Worm (Caenorhabditis elegans): ENCODE results near the gene ymel-1.

ymel-1 gene

ce11 chrIII:10415822-10416221 is at the start of gene ymel-1:
TSS of gene ymel-1 (plus strand) at chrIII:10416139.
- peak; percentile 49 for TF ChIP-seq ama-1 (optimal IDR thresholded peaks at IDR 0.05)
- TF ChIP-seq ahr-1 (tag; optimal IDR thresholded peaks at IDR 0.05): no peak
- TF ChIP-seq nhr-232 (tag; optimal IDR thresholded peaks at IDR 0.05): no peak
- TF ChIP-seq elt-2 (tag; optimal IDR thresholded peaks at IDR 0.05): peak; percentile 34
- TF ChIP-seq ceh-19 (GFP tag; optimal IDR thresholded peaks at IDR 0.05): no peak

ce11 chrIII:10367355-10367909 is 48.5 kb upstream of the ymel-1 start:
- TF ChIP-seq che-1 (tag; optimal IDR thresholded peaks at IDR 0.05) (no peak), C08G9.2 (tag; optimal IDR thresholded peaks at IDR 0.05) (no peak), unc-42 (tag; optimal IDR thresholded peaks at IDR 0.05) (peak; percentile 37), tbx-7 (tag; optimal IDR thresholded peaks at IDR 0.05) (no peak), ceh-9 (tag; optimal IDR thresholded peaks at IDR 0.05) (no peak), pqm-1 (tag; optimal IDR thresholded peaks at IDR 0.05) (no peak), hlh-6 (tag; optimal IDR thresholded peaks at IDR 0.05) (no peak), ceh-34 (tag; optimal IDR thresholded peaks at IDR 0.05) (no peak), ref-2 (tag; optimal IDR thresholded peaks at IDR 0.05) (no peak), ceh-48 (tag; optimal IDR thresholded peaks at IDR 0.05) (peak; percentile 56), hlh-13 (GFP tag; optimal IDR thresholded peaks at IDR 0.05) (no peak), pros-1 (tag; optimal IDR thresholded peaks at IDR 0.05) (no peak)

- TF ChIP-seq sox-2 (GFP tag; IDR thresholded peaks at IDR 0.05): no peak
- no peak for TF ChIP-seq ceh-2 (tag; optimal IDR thresholded peaks at IDR 0.05)
- no peak for TF ChIP-seq sdc-2 (tag; optimal IDR thresholded peaks at IDR 0.05)
- TF ChIP-seq ceh-19 (GFP tag; optimal IDR thresholded peaks at IDR 0.05): no peak
- no peak for TF ChIP-seq fkh-10 (GFP tag; optimal IDR thresholded peaks at IDR 0.05)
- no peak for TF ChIP-seq elt-4 (tag; optimal IDR thresholded peaks at IDR 0.05)
- TF ChIP-seq odd-2 (tag; optimal IDR thresholded peaks at IDR 0.05): no peak
- TF ChIP-seq ref-2 (tag; optimal IDR thresholded peaks at IDR 0.05): no peak
- no peak for TF ChIP-seq pha-4 (tag; optimal IDR thresholded peaks at IDR 0.05)
- TF ChIP-seq sox-4 (tag; optimal IDR thresholded peaks at IDR 0.05): no peak
- no peak for TF ChIP-seq fkh-6 (tag; optimal IDR thresholded peaks at IDR 0.05)
These were observed 42.1 kb upstream of the ymel-1 start for ce11 chrIII:10373845-10374244.

- TF ChIP-seq Y22D7AL.16 (tag; optimal IDR thresholded peaks at IDR 0.05): no peak
- TF ChIP-seq elt-2 (tag; optimal IDR thresholded peaks at IDR 0.05): peak; percentile 70
These were observed 39.9 kb upstream of the ymel-1 start for ce11 chrIII:10376041-10376440.

ce11 chrIII:10378899-10379298 is 37.0 kb upstream of the ymel-1 start:
- peak; percentile 38 for TF ChIP-seq elt-2 (tag; optimal IDR thresholded peaks at IDR 0.05)
- no peak for TF ChIP-seq pax-1 (tag; optimal IDR thresholded peaks at IDR 0.05)

- TF ChIP-seq eyg-1 (tag; optimal IDR thresholded peaks at IDR 0.05) (no peak), nhr-11 (tag; optimal IDR thresholded peaks at IDR 0.05) (no peak), ceh-2 (tag; optimal IDR thresholded peaks at IDR 0.05) (no peak), odd-2 (tag; optimal IDR thresholded peaks at IDR 0.05) (no peak), sdc-2 (tag; optimal IDR thresholded peaks at IDR 0.05) (no peak), ttx-3 (tag; optimal IDR thresholded peaks at IDR 0.05) (no peak), ceh-14 (tag; optimal IDR thresholded peaks at IDR 0.05) (no peak), unc-3 (GFP tag; conservative IDR thresholded peaks at IDR 0.05) (no peak), unc-3 (tag; optimal IDR thresholded peaks at IDR 0.05) (no peak), F13H6.1 (tag; optimal IDR thresholded peaks at IDR 0.05) (no peak), ceh-31 (tag; optimal IDR thresholded peaks at IDR 0.05) (no peak), ceh-19 (GFP tag; optimal IDR thresholded peaks at IDR 0.05) (no peak), lin-11 (tag; optimal IDR thresholded peaks at IDR 0.05) (no peak), ceh-9 (tag; optimal IDR thresholded peaks at IDR 0.05) (no peak), nhr-232 (tag; optimal IDR thresholded peaks at IDR 0.05) (no peak), ceh-22 (tag; optimal IDR thresholded peaks at IDR 0.05) (no peak), dmd-4 (tag; optimal IDR thresholded peaks at IDR 0.05; ENCODE audit: borderline replicate concordance) (no peak), ceh-34 (tag; optimal IDR thresholded peaks at IDR 0.05) (no peak), sox-2 (GFP tag; IDR thresholded peaks at IDR 0.05) (no peak)
These were observed 36.3 kb upstream of the ymel-1 start for ce11 chrIII:10379632-10380031.

All from whole organism, late embryonic.